Worm (Caenorhabditis elegans) whole organism, early embryonic: Measurements from ENCODE around the gene cyp-33C8.

Experiments used
- ceh-13 ChIP-seq: fragments of 200-800 bp; sonication (Bioruptor generic); optimal IDR thresholded peaks from 2 replicates; lab custom pipeline; 2018; ENCODE audit warnings: mild to moderate bottlenecking, missing genetic modification characterization, missing compliant biosample characterization
- pes-1 ChIP-seq: fragments of 200-800 bp; sonication (Bioruptor generic); IDR thresholded peaks from 2 replicates; pipeline ENCODE4 v1.3.6; 2022; ENCODE audit warnings: missing genetic modification reagents, missing genetic modification characterization, missing compliant biosample characterization
- sea-1 ChIP-seq: fragments of 200-800 bp; sonication (Bioruptor generic); conservative IDR thresholded peaks from 2 replicates; pipeline ENCODE4 v1.3.6; 2022; ENCODE audit warnings: missing genetic modification characterization, missing compliant biosample characterization

cyp-33C8 gene

DNA sequence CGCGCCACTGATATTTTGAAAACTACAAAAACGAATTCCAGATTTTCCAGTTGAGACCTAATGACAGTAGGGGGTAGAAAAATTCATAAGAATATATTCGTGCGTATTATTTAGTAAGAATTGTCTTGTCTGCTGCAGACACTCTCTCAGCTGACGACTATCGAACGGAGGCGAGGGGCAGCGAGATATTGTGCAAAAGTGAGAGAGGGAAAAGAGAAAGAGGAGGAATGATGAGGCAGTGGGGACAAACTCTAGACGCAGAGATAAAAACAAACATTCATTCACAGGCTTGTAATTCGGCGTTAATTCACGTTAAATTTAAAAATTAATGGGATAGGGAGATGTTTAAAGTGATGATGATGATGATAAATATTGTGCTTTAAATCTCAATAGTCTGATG is 46.5 kb downstream of the cyp-33C8 start, which contains the start of gene gid-7:
gid-7 (minus strand) TSS at position 188 of the 400 bp plus-strand sequence.
- TF ChIP-seq ceh-13 (GFP tag; lab: Kevin White, UChicago) (no peak), sea-1 (GFP tag; lab: Robert Waterston, UW) (no peak), pes-1 (GFP tag; lab: Robert Waterston, UW) (no peak)
